Worm (Caenorhabditis elegans): ENCODE data around the gene ipla-3.

ipla-3 gene

ce11 chrV:20722447-20722846 is 6.6 kb downstream of the ipla-3 start:
- TF ChIP-seq zip-8 (tag; optimal IDR thresholded peaks at IDR 0.05) (no peak), lin-32 (GFP tag; optimal IDR thresholded peaks at IDR 0.05) (no peak), nhr-76 (tag; optimal IDR thresholded peaks at IDR 0.05) (no peak), ham-2 (GFP tag; optimal IDR thresholded peaks at IDR 0.05) (no peak), mab-5 (tag; optimal IDR thresholded peaks at IDR 0.05) (no peak), sptf-1 (tag; optimal IDR thresholded peaks at IDR 0.05) (no peak), unc-39 (tag; optimal IDR thresholded peaks at IDR 0.05) (no peak), ceh-39 (tag; optimal IDR thresholded peaks at IDR 0.05) (no peak), elt-1 (tag; optimal IDR thresholded peaks at IDR 0.05; ENCODE audit: borderline replicate concordance, insufficient read depth) (no peak), sem-2 (GFP tag; optimal IDR thresholded peaks at IDR 0.05) (no peak), flh-1 (GFP tag; optimal IDR thresholded peaks at IDR 0.05) (no peak), ceh-83 (GFP tag; optimal IDR thresholded peaks at IDR 0.05) (no peak), bed-3 (GFP tag; optimal IDR thresholded peaks at IDR 0.05) (no peak), blmp-1 (tag; optimal IDR thresholded peaks at IDR 0.05) (no peak), hlh-1 (tag; optimal IDR thresholded peaks at IDR 0.05) (no peak), drap-1 (GFP tag; optimal IDR thresholded peaks at IDR 0.05) (no peak), elt-3 (tag; optimal IDR thresholded peaks at IDR 0.05) (no peak), ces-1 (GFP tag; optimal IDR thresholded peaks at IDR 0.05) (no peak), nhr-2 (tag; optimal IDR thresholded peaks at IDR 0.05) (no peak)

- TF ChIP-seq unc-62 (GFP tag; optimal IDR thresholded peaks at IDR 0.05): no peak
- no peak for TF ChIP-seq elt-1 (tag; optimal IDR thresholded peaks at IDR 0.05; ENCODE audit: borderline replicate concordance, insufficient read depth)
- TF ChIP-seq ztf-11 (tag; optimal IDR thresholded peaks at IDR 0.05): no peak
- no peak for TF ChIP-seq flh-1 (GFP tag; optimal IDR thresholded peaks at IDR 0.05)
- no peak for TF ChIP-seq nhr-76 (tag; optimal IDR thresholded peaks at IDR 0.05)
- TF ChIP-seq ceh-43 (GFP tag; optimal IDR thresholded peaks at IDR 0.05): no peak
- no peak for TF ChIP-seq mls-2 (tag; optimal IDR thresholded peaks at IDR 0.05)
- TF ChIP-seq ces-1 (GFP tag; optimal IDR thresholded peaks at IDR 0.05): no peak
- TF ChIP-seq ham-2 (GFP tag; optimal IDR thresholded peaks at IDR 0.05): no peak
- TF ChIP-seq sptf-1 (tag; optimal IDR thresholded peaks at IDR 0.05): no peak
- no peak for TF ChIP-seq cnd-1 (tag; optimal IDR thresholded peaks at IDR 0.05)
- TF ChIP-seq tbx-8 (GFP tag; optimal IDR thresholded peaks at IDR 0.05): no peak
- no peak for TF ChIP-seq ceh-83 (GFP tag; optimal IDR thresholded peaks at IDR 0.05)
- no peak for TF ChIP-seq snpc-4 (tag; optimal IDR thresholded peaks at IDR 0.05)
- no peak for TF ChIP-seq drap-1 (GFP tag; optimal IDR thresholded peaks at IDR 0.05)
Measured at ce11 chrV:20721934-20722333, 7.1 kb downstream of the ipla-3 start, which contains the start of gene Y44A6C.2. Gene Y44A6C.2, plus strand, starts transcription at chrV:20722234.

ce11 chrV:20716830-20717441 is 12.1 kb downstream of the ipla-3 start:
- no peak for TF ChIP-seq sptf-1 (tag; optimal IDR thresholded peaks at IDR 0.05)

ce11 chrV:20716267-20716666 is 12.8 kb downstream of the ipla-3 start:
- TF ChIP-seq ceh-83 (GFP tag; optimal IDR thresholded peaks at IDR 0.05) (no peak), elt-1 (tag; optimal IDR thresholded peaks at IDR 0.05; ENCODE audit: borderline replicate concordance, insufficient read depth) (no peak), lin-13 (tag; optimal IDR thresholded peaks at IDR 0.05) (no peak), ceh-39 (tag; optimal IDR thresholded peaks at IDR 0.05) (no peak), mab-5 (tag; optimal IDR thresholded peaks at IDR 0.05) (no peak), sptf-1 (tag; optimal IDR thresholded peaks at IDR 0.05) (no peak), ceh-43 (GFP tag; optimal IDR thresholded peaks at IDR 0.05) (no peak), lin-32 (GFP tag; optimal IDR thresholded peaks at IDR 0.05) (no peak), ces-1 (GFP tag; optimal IDR thresholded peaks at IDR 0.05) (no peak), bed-3 (GFP tag; optimal IDR thresholded peaks at IDR 0.05) (no peak), elt-3 (tag; optimal IDR thresholded peaks at IDR 0.05) (no peak), nhr-76 (tag; optimal IDR thresholded peaks at IDR 0.05) (no peak), nhr-2 (tag; optimal IDR thresholded peaks at IDR 0.05) (no peak), mep-1 (tag; optimal IDR thresholded peaks at IDR 0.05) (no peak), hlh-1 (tag; optimal IDR thresholded peaks at IDR 0.05) (no peak), mls-2 (tag; optimal IDR thresholded peaks at IDR 0.05) (no peak)

ce11 chrV:20714503-20714902 is 14.6 kb downstream of the ipla-3 start:
- TF ChIP-seq nhr-76 (tag; optimal IDR thresholded peaks at IDR 0.05) (no peak), nhr-12 (tag; optimal IDR thresholded peaks at IDR 0.05) (no peak), blmp-1 (tag; optimal IDR thresholded peaks at IDR 0.05) (no peak), mep-1 (tag; optimal IDR thresholded peaks at IDR 0.05) (no peak), M03D4.4 (tag; optimal IDR thresholded peaks at IDR 0.05) (no peak), elt-1 (tag; optimal IDR thresholded peaks at IDR 0.05; ENCODE audit: borderline replicate concordance, insufficient read depth) (no peak), hlh-1 (tag; optimal IDR thresholded peaks at IDR 0.05) (no peak), ceh-39 (tag; optimal IDR thresholded peaks at IDR 0.05) (no peak), ceh-83 (GFP tag; optimal IDR thresholded peaks at IDR 0.05) (no peak)

Data from whole organism, mixed stage, embryonic.